Fruit fly (Drosophila melanogaster): ENCODE results near the gene CG45494.
"Not testable (repeated sequence)": the region's sequence is repeated elsewhere in the genome, so short reads cannot be mapped to it uniquely, and the experiment has no call there.

dm6 chrX:19934194-19934593 lies 19.2 kb downstream of the CG45494 start, which contains the start of gene CG45490:
- not testable (repeated sequence) for TF ChIP-seq Hr39 (GFP tag; optimal IDR thresholded peaks at IDR 0.05); ss (GFP tag; optimal IDR thresholded peaks at IDR 0.05); CG34406 (GFP tag; optimal IDR thresholded peaks at IDR 0.05); achi (GFP tag; optimal IDR thresholded peaks at IDR 0.05); Gug (GFP tag; IDR thresholded peaks at IDR 0.05); CG8319 (GFP tag; optimal IDR thresholded peaks at IDR 0.05); CG11762 (GFP tag; optimal IDR thresholded peaks at IDR 0.05; ENCODE audit: insufficient read depth); Sox14 (GFP tag; optimal IDR thresholded peaks at IDR 0.05); Met (GFP tag; optimal IDR thresholded peaks at IDR 0.05); CG6276 (GFP tag; optimal IDR thresholded peaks at IDR 0.05); esn (GFP tag; optimal IDR thresholded peaks at IDR 0.05); Sox15 (GFP tag; optimal IDR thresholded peaks at IDR 0.05); Sox102F (GFP tag; optimal IDR thresholded peaks at IDR 0.05)

Measured in whole organism, prepupa.